Worm (Caenorhabditis elegans): Measurements from ENCODE around the gene C39D10.2.

Gene C39D10.2

ce11 chrX:7901840-7902239 is 12.8 kb downstream of the C39D10.2 start:
- no peak for TF ChIP-seq hmg-11 (tag; optimal IDR thresholded peaks at IDR 0.05)
- TF ChIP-seq unc-62 (GFP tag; optimal IDR thresholded peaks at IDR 0.05): no peak
- no peak for TF ChIP-seq nhr-43 (tag; optimal IDR thresholded peaks at IDR 0.05; ENCODE audit: poor library complexity, severe bottlenecking)
- TF ChIP-seq fkh-10 (GFP tag; optimal IDR thresholded peaks at IDR 0.05): no peak
- peak; percentile 69 for TF ChIP-seq elt-2 (tag; optimal IDR thresholded peaks at IDR 0.05)
- no peak for TF ChIP-seq zag-1 (tag; optimal IDR thresholded peaks at IDR 0.05)
- no peak for TF ChIP-seq lin-15B (tag; optimal IDR thresholded peaks at IDR 0.05)
- TF ChIP-seq pqm-1 (tag; optimal IDR thresholded peaks at IDR 0.05): peak; percentile 56
- TF ChIP-seq R02D3.7 (tag; optimal IDR thresholded peaks at IDR 0.05): no peak
- no peak for TF ChIP-seq nhr-77 (tag; optimal IDR thresholded peaks at IDR 0.05)
- TF ChIP-seq nhr-23 (tag; optimal IDR thresholded peaks at IDR 0.05): no peak
- peak; percentile 8 for TF ChIP-seq pha-4 (tag; optimal IDR thresholded peaks at IDR 0.05)
- TF ChIP-seq sea-2 (GFP tag; optimal IDR thresholded peaks at IDR 0.05): no peak
- TF ChIP-seq fkh-2 (tag; optimal IDR thresholded peaks at IDR 0.05): no peak
- TF ChIP-seq nhr-25 (tag; optimal IDR thresholded peaks at IDR 0.05): no peak

ce11 chrX:7902976-7903375 is 14.0 kb downstream of the C39D10.2 start, which contains the start of gene C39D10.11:
TSS of gene C39D10.11 (plus strand) at chrX:7903276.
- no peak for TF ChIP-seq nhr-25 (tag; optimal IDR thresholded peaks at IDR 0.05)
- no peak for TF ChIP-seq fos-1 (tag; optimal IDR thresholded peaks at IDR 0.05)
- TF ChIP-seq unc-62 (GFP tag; optimal IDR thresholded peaks at IDR 0.05): no peak
- no peak for TF ChIP-seq nfya-1 (tag; optimal IDR thresholded peaks at IDR 0.05; ENCODE audit: insufficient read depth)
- TF ChIP-seq R02D3.7 (tag; optimal IDR thresholded peaks at IDR 0.05): no peak
- no peak for TF ChIP-seq eor-1 (tag; optimal IDR thresholded peaks at IDR 0.05)
- TF ChIP-seq nhr-43 (tag; optimal IDR thresholded peaks at IDR 0.05; ENCODE audit: poor library complexity, severe bottlenecking): no peak
- TF ChIP-seq egl-27 (tag; optimal IDR thresholded peaks at IDR 0.05): no peak
- TF ChIP-seq ceh-16 (tag; optimal IDR thresholded peaks at IDR 0.05): no peak
- no peak for TF ChIP-seq egl-5 (tag; optimal IDR thresholded peaks at IDR 0.05)

DNA sequence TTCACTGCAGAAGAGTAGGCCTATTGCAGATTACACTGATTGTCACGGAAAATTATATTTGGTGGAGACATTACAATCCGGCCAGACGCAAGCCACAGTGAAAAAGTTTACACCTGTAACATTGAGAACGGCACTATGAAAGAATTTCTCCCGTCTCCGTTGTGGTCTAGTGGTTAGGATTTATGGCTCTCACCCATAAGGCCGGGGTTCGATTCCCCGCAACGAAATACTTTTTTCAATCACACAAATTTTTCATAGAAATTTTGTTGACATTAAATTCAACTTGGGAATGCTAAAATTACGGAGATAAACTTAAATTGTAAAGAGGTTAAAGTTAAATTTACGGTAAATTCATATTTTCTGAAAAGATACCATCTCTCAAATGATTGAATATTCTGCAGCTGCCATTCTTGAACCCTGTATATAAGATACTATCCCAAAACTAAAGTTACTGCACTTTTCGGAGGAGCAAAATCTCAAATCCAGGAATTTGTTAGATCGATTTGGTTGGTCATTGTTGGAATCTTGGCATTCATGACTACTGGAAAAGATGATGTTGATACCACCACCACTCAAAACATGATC is 17.5 kb downstream of the C39D10.2 start, which contains the start of gene C39D10.1:
TSS of gene C39D10.1 (plus strand) at position 535 of the 585 bp plus-strand sequence.
- no peak for TF ChIP-seq egl-5 (tag; optimal IDR thresholded peaks at IDR 0.05)
- no peak for TF ChIP-seq ceh-82 (tag; optimal IDR thresholded peaks at IDR 0.05)
- TF ChIP-seq skn-1 (tag; optimal IDR thresholded peaks at IDR 0.05): no peak
- no peak for TF ChIP-seq elt-2 (tag; optimal IDR thresholded peaks at IDR 0.05)
- peak; percentile 20 for TF ChIP-seq pha-4 (tag; optimal IDR thresholded peaks at IDR 0.05)
- TF ChIP-seq mml-1 (tag; optimal IDR thresholded peaks at IDR 0.05): no peak
- TF ChIP-seq nhr-43 (tag; optimal IDR thresholded peaks at IDR 0.05; ENCODE audit: poor library complexity, severe bottlenecking): peak; percentile 45
- no peak for TF ChIP-seq ztf-11 (tag; optimal IDR thresholded peaks at IDR 0.05)

ce11 chrX:7913830-7914229 is 24.8 kb downstream of the C39D10.2 start, which contains the start of gene C39D10.7:
TSS of gene C39D10.7 (minus strand) at chrX:7913930.
- TF ChIP-seq R02D3.7 (tag; optimal IDR thresholded peaks at IDR 0.05) (no peak), ztf-4 (tag; optimal IDR thresholded peaks at IDR 0.05) (no peak), pha-4 (tag; optimal IDR thresholded peaks at IDR 0.05) (no peak), mdl-1 (tag; optimal IDR thresholded peaks at IDR 0.05) (no peak), ZK546.5 (tag; optimal IDR thresholded peaks at IDR 0.05) (no peak), nfya-1 (tag; optimal IDR thresholded peaks at IDR 0.05; ENCODE audit: insufficient read depth) (no peak), nhr-12 (tag; optimal IDR thresholded peaks at IDR 0.05) (no peak), lin-15B (tag; optimal IDR thresholded peaks at IDR 0.05) (no peak), ceh-16 (tag; optimal IDR thresholded peaks at IDR 0.05) (no peak), skn-1 (tag; optimal IDR thresholded peaks at IDR 0.05) (no peak)

DNA sequence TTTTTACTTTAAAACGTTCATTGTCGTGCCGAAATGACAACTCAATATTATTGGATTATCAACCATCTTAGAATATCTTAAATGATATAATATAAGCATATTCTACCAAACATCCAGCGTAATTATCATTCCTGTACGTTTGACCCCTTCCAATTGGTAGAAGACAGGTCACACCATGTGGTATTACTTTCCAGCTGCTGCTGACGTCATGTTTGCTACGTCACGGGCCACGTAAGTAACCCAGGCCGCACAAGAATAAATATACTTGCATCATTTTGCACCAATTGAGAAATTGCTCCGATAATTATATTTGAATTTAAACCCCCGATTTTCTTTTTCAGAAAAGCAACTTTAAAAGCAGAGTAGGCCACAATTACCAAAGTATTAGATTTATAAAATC is 26.6 kb downstream of the C39D10.2 start:
- TF ChIP-seq daf-12 (tag; optimal IDR thresholded peaks at IDR 0.05): no peak
- no peak for TF ChIP-seq fos-1 (tag; optimal IDR thresholded peaks at IDR 0.05)
- no peak for TF ChIP-seq ztf-11 (tag; optimal IDR thresholded peaks at IDR 0.05)
- TF ChIP-seq elt-3 (tag; optimal IDR thresholded peaks at IDR 0.05): no peak
- TF ChIP-seq mdl-1 (tag; optimal IDR thresholded peaks at IDR 0.05): no peak
- TF ChIP-seq lin-39 (tag; optimal IDR thresholded peaks at IDR 0.05): no peak
- no peak for TF ChIP-seq nhr-23 (tag; optimal IDR thresholded peaks at IDR 0.05)
- no peak for TF ChIP-seq nfya-1 (tag; optimal IDR thresholded peaks at IDR 0.05; ENCODE audit: insufficient read depth)
- TF ChIP-seq mml-1 (tag; optimal IDR thresholded peaks at IDR 0.05): no peak
- no peak for TF ChIP-seq nhr-77 (tag; optimal IDR thresholded peaks at IDR 0.05)
- no peak for TF ChIP-seq elt-2 (tag; optimal IDR thresholded peaks at IDR 0.05)
